Worm (Caenorhabditis elegans) whole organism, mixed stage, embryonic: ENCODE results near the gene lin-23.

ENCODE experiments used
- M03D4.4 ChIP-seq: sonication (generic microtip); optimal IDR thresholded peaks from 2 replicates; lab custom pipeline; 2017; ENCODE audit warnings: mild to moderate bottlenecking, missing genetic modification characterization, missing compliant biosample characterization
- lin-13 ChIP-seq: fragments of 150-350 bp; optimal IDR thresholded peaks from 2 replicates; lab custom pipeline; 2014; ENCODE audit warnings: missing biosample characterization, missing genetic modification characterization
- mab-5 ChIP-seq: fragments of 150-350 bp; optimal IDR thresholded peaks from 2 replicates; lab custom pipeline; 2014; ENCODE audit warnings: missing biosample characterization, missing genetic modification characterization
- mep-1 ChIP-seq: fragments of 150-350 bp; optimal IDR thresholded peaks from 2 replicates; lab custom pipeline; 2017; ENCODE audit warnings: missing biosample characterization, missing genetic modification reagents, missing genetic modification characterization, inconsistent platforms
- unc-120 ChIP-seq: sonication (generic microtip); optimal IDR thresholded peaks from 2 replicates; lab custom pipeline; 2017; ENCODE audit warnings: missing genetic modification characterization, missing compliant biosample characterization; ENCODE audit not compliant: poor library complexity, severe bottlenecking
- unc-39 ChIP-seq: fragments of 150-350 bp; optimal IDR thresholded peaks from 2 replicates; lab custom pipeline; 2014; ENCODE audit warnings: missing biosample characterization, missing genetic modification characterization
- ztf-11 ChIP-seq: fragments of 150-350 bp; optimal IDR thresholded peaks from 2 replicates; lab custom pipeline; 2014; ENCODE audit warnings: missing biosample characterization, missing genetic modification characterization

DNA sequence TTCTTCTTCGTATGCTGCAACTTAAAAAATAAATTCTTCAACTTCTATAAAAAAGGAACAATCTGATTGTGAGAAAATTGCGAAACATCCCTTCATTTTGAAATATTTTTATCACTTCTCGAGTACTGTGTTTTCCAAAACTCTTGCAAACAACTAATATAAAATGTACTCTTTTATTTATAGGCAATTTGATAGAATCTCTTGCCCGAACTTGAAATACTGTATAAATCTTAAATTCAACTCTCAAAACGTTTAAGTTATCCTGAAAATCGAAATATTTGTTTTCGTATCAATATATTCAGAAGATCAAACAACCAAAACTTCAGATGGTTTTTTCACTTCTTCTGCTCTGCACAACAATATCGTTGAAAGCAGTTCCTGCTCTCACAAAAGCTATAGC lies 15.4 kb downstream of the lin-23 start, which contains the start of gene F58F12.4:
- TF ChIP-seq mep-1 (tag; lab: Kevin White, UChicago) (no peak), ztf-11 (tag; lab: Kevin White, UChicago) (no peak), M03D4.4 (tag; lab: Kevin White, UChicago) (no peak), unc-120 (tag; lab: Kevin White, UChicago) (no peak), lin-13 (tag; lab: Kevin White, UChicago) (no peak), unc-39 (tag; lab: Kevin White, UChicago) (no peak), mab-5 (tag; lab: Kevin White, UChicago) (no peak)
